Fruit fly (Drosophila melanogaster): ENCODE data around the gene CG2246.

dm6 chr3R:30601440-30602256 is at the start of gene CG2246, which contains the start of gene CG31021:
- TF ChIP-seq CG11085 (GFP tag; IDR thresholded peaks at IDR 0.05) (peak; percentile 66), CG13123 (GFP tag; optimal IDR thresholded peaks at IDR 0.05) (peak; percentile 43), MBD-R2 (GFP tag; IDR thresholded peaks at IDR 0.05) (peak; percentile 73; the same call in 1 of the 2 replicates), sr (GFP tag; IDR thresholded peaks at IDR 0.05) (no peak), gro (GFP tag; optimal IDR thresholded peaks at IDR 0.05) (no peak), ken (GFP tag; IDR thresholded peaks at IDR 0.05) (peak; percentile 57; the same call in 1 of the 3 replicates), run (tag; optimal IDR thresholded peaks at IDR 0.05) (no peak)

Measured in whole organism, embryonic.